Worm (Caenorhabditis elegans) whole organism, mixed stage, embryonic: ENCODE measurements around the gene srh-245.

Experiments used
- blmp-1 ChIP-seq: fragments of 150-350 bp; optimal IDR thresholded peaks from 2 replicates; lab custom pipeline; 2014; ENCODE audit warnings: missing biosample characterization, missing genetic modification characterization
- elt-1 ChIP-seq: sonication (generic microtip); optimal IDR thresholded peaks from 2 replicates; lab custom pipeline; 2017; ENCODE audit warnings: missing genetic modification characterization, mild to moderate bottlenecking, missing compliant biosample characterization, antibody characterized with exemption, moderate library complexity, borderline replicate concordance; ENCODE audit not compliant: insufficient read depth
- ham-2 ChIP-seq: fragments of 200-800 bp; sonication (Bioruptor generic); optimal IDR thresholded peaks from 2 replicates; lab custom pipeline; 2018; ENCODE audit warnings: mild to moderate bottlenecking, missing genetic modification characterization, missing compliant biosample characterization
- lin-13 ChIP-seq: fragments of 150-350 bp; optimal IDR thresholded peaks from 2 replicates; lab custom pipeline; 2014; ENCODE audit warnings: missing biosample characterization, missing genetic modification characterization
- lin-32 ChIP-seq: fragments of 200-800 bp; sonication (Bioruptor generic); optimal IDR thresholded peaks from 2 replicates; lab custom pipeline; 2018; ENCODE audit warnings: mild to moderate bottlenecking, missing genetic modification characterization, missing compliant biosample characterization
- mep-1 ChIP-seq: fragments of 150-350 bp; optimal IDR thresholded peaks from 2 replicates; lab custom pipeline; 2017; ENCODE audit warnings: missing biosample characterization, missing genetic modification reagents, missing genetic modification characterization, inconsistent platforms
- nhr-12 ChIP-seq: fragments of 150-350 bp; optimal IDR thresholded peaks from 2 replicates; lab custom pipeline; 2014; ENCODE audit warnings: missing biosample characterization, missing genetic modification characterization
- nhr-237 ChIP-seq: fragments of 150-350 bp; optimal IDR thresholded peaks from 2 replicates; lab custom pipeline; 2014; ENCODE audit warnings: missing biosample characterization, missing genetic modification characterization
- nhr-28 ChIP-seq: fragments of 150-350 bp; optimal IDR thresholded peaks from 2 replicates; lab custom pipeline; 2014; ENCODE audit warnings: missing biosample characterization, missing genetic modification characterization
- nhr-76 ChIP-seq: sonication (generic microtip); optimal IDR thresholded peaks from 2 replicates; lab custom pipeline; 2017; ENCODE audit warnings: missing biosample characterization, missing genetic modification characterization
- sptf-1 ChIP-seq: sonication (generic microtip); optimal IDR thresholded peaks from 2 replicates; lab custom pipeline; 2017; ENCODE audit warnings: mild to moderate bottlenecking, missing genetic modification characterization, moderate library complexity, missing compliant biosample characterization
- unc-39 ChIP-seq: fragments of 150-350 bp; optimal IDR thresholded peaks from 2 replicates; lab custom pipeline; 2014; ENCODE audit warnings: missing biosample characterization, missing genetic modification characterization
- unc-62 ChIP-seq: fragments of 150-350 bp; optimal IDR thresholded peaks from 2 replicates; lab custom pipeline; 2014; ENCODE audit warnings: missing biosample characterization, missing genetic modification reagents, missing genetic modification characterization
- ztf-11 ChIP-seq: fragments of 150-350 bp; optimal IDR thresholded peaks from 2 replicates; lab custom pipeline; 2014; ENCODE audit warnings: missing biosample characterization, missing genetic modification characterization

ce11 chrV:682031-682430 is 26.3 kb upstream of the srh-245 start, which contains the start of gene srx-23:
- TF ChIP-seq mep-1 (tag; lab: Kevin White, UChicago) (no peak), nhr-12 (no peak), lin-13 (tag; lab: Kevin White, UChicago) (no peak), nhr-28 (no peak), nhr-76 (no peak), lin-32 (no peak), nhr-237 (tag; lab: Kevin White, UChicago) (no peak), ztf-11 (tag; lab: Kevin White, UChicago) (no peak), blmp-1 (tag; lab: Kevin White, UChicago) (no peak), unc-62 (GFP tag; lab: Kevin White, UChicago) (no peak), ham-2 (no peak), unc-39 (no peak), elt-1 (tag; lab: Kevin White, UChicago) (no peak), sptf-1 (tag; lab: Kevin White, UChicago) (no peak)
